Fruit fly (Drosophila melanogaster): ENCODE measurements around the gene Acbp5.

The Acbp5 gene

DNA sequence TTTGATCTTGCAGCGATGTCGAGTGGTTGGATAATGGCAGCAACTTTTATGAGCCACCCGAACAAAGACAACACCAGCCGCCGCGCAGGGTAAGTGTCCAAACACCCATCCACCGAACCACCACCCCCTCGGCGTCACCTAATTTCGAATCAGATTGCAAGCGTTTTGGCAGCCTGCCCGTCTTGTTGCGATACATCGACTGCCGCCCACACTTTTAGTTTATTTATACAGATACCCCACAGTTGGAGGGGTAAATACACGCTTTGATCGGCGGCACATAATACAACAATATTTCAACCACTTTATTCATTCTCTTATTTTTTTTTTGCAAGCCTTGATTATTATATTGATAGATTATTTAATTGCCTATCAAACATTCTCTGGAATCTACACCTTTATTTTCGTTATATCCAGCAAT, 25.3 kb downstream of the Acbp5 start (continued):
- TF ChIP-seq toy (GFP tag; IDR thresholded peaks at IDR 0.05) (no peak), Doc2 (GFP tag; IDR thresholded peaks at IDR 0.05) (no peak), Aef1 (GFP tag; IDR thresholded peaks at IDR 0.05) (peak; percentile 43; the same call in 2 of the 3 replicates), chm (GFP tag; IDR thresholded peaks at IDR 0.05) (no peak; the same call in 1 of the 2 replicates), btn (GFP tag; optimal IDR thresholded peaks at IDR 0.05) (no peak), Kr (GFP tag; optimal IDR thresholded peaks at IDR 0.05) (no peak), CG12104 (GFP tag; optimal IDR thresholded peaks at IDR 0.05) (no peak), CG7556 (GFP tag; optimal IDR thresholded peaks at IDR 0.05) (peak; percentile 26), Rfx (GFP tag; IDR thresholded peaks at IDR 0.05) (peak; percentile 57), ATbp (GFP tag; optimal IDR thresholded peaks at IDR 0.05) (peak; percentile 42), CG11093 (GFP tag; IDR thresholded peaks at IDR 0.05) (no peak), D19B (GFP tag; optimal IDR thresholded peaks at IDR 0.05) (peak; percentile 70), nmo (GFP tag; optimal IDR thresholded peaks at IDR 0.05) (peak; percentile 48), Mes4 (GFP tag; optimal IDR thresholded peaks at IDR 0.05) (peak; percentile 6), CG14667 (GFP tag; IDR thresholded peaks at IDR 0.05) (0 out of 2 replicates have a peak, but pooled peaks have one; percentile 19), CG10366 (GFP tag; IDR thresholded peaks at IDR 0.05) (peak; percentile 59), crol (GFP tag; IDR thresholded peaks at IDR 0.05) (peak; percentile 56), CG15269 (tag; optimal IDR thresholded peaks at IDR 0.05) (peak; percentile 53), nerfin-2 (GFP tag; IDR thresholded peaks at IDR 0.05; ENCODE audit: partially characterized antibody) (no peak), zfh1 (GFP tag; IDR thresholded peaks at IDR 0.05) (peak; percentile 39; the same call in 1 of the 3 replicates), HLH3B (GFP tag; IDR thresholded peaks at IDR 0.05) (no peak), Asciz (GFP tag; optimal IDR thresholded peaks at IDR 0.05) (no peak), CG1233 (GFP tag; optimal IDR thresholded peaks at IDR 0.05) (no peak), crc (GFP tag; optimal IDR thresholded peaks at IDR 0.05) (no peak), shn (GFP tag; optimal IDR thresholded peaks at IDR 0.05) (peak; percentile 3), CG3163 (GFP tag; optimal IDR thresholded peaks at IDR 0.05) (no peak), yki (optimal IDR thresholded peaks at IDR 0.05) (no peak), CG34422 (GFP tag; IDR thresholded peaks at IDR 0.05) (peak; percentile 63; the same call in 2 of the 3 replicates), nom (GFP tag; optimal IDR thresholded peaks at IDR 0.05) (no peak), CoRest (tag; optimal IDR thresholded peaks at IDR 0.05) (peak; percentile 55), chn (GFP tag; optimal IDR thresholded peaks at IDR 0.05) (peak; percentile 4), az2 (GFP tag; optimal IDR thresholded peaks at IDR 0.05) (peak; percentile 12), onecut (GFP tag; IDR thresholded peaks at IDR 0.05) (0 out of 2 replicates have a peak, but pooled peaks have one; percentile 3), CG16813 (GFP tag; IDR thresholded peaks at IDR 0.05; ENCODE audit: partially characterized antibody) (peak; percentile 40; the same call in 1 of the 3 replicates), pb (GFP tag; optimal IDR thresholded peaks at IDR 0.05) (no peak), Ssrp (tag; optimal IDR thresholded peaks at IDR 0.05) (peak; percentile 46), CG11247 (GFP tag; IDR thresholded peaks at IDR 0.05) (peak; percentile 49), CG32767 (GFP tag; IDR thresholded peaks at IDR 0.05) (0 out of 2 replicates have a peak, but pooled peaks have one; percentile 20), sens (GFP tag) (peak; percentile 85), lola (GFP tag; optimal IDR thresholded peaks at IDR 0.05) (no peak), dmrt11E (tag; optimal IDR thresholded peaks at IDR 0.05) (no peak), tin (GFP tag; optimal IDR thresholded peaks at IDR 0.05) (no peak), Meics (GFP tag; optimal IDR thresholded peaks at IDR 0.05) (peak; percentile 12), CG7786 (GFP tag; optimal IDR thresholded peaks at IDR 0.05) (peak; percentile 10), unc-4 (GFP tag; IDR thresholded peaks at IDR 0.05; ENCODE audit: partially characterized antibody) (no peak), CG12391 (tag; optimal IDR thresholded peaks at IDR 0.05) (peak; percentile 48), CG12236 (GFP tag; optimal IDR thresholded peaks at IDR 0.05) (no peak)

All from whole organism, embryonic.